5 fruit fly cellular contexts compared by ENCODE assay signal in the genomic region with DNA sequence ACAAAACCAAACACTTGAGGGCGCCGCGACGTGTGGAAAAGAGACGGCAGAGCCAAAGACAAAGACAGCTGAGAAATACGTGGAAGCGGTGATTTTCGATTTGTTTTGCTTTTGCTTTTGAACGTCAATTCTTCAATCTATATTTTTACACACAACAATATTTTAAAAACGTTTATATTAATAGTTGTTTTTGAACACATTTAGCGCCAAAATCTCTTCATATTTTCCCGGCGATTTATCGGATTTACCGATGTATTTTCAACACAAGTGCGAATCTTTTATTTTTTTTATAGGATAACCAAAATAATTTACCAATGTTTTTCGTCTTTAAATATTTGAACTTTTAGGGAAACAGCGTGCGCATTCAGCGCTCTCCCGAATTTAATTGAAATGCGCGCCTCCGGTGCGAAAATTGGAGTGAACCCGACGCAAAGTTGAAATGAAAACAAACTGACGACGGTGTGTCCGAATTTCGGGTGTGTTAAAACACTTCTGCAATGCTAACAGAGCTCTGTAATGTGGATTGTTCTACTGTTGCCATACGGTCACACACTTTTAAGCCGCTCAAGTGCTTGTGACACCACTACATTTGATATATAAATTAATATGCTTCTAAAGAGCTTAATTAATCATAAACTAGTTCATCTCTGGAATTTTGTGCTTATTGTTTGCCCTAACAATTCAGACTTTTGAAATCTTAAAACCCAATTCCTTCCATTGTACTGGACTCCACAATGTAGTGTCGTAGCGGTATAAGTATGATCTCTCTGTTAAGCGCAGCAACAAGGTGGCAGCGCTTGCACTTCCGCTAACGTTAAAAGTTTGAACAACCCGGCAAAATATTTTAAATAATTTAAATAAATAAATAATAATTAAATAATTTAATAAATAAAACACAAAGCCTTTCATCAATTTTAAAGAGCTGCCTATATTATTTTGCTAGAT.
A peak's percentile ranks its signal among the peaks of the same experiment; 100 is the strongest.
TF ChIP-seq lines count a peak whose summit lies in the region.

Gene app, minus strand, starts transcription at position 499 of the 945 bp plus-strand sequence.

- TF ChIP-seq CTCF in whole organism, embryonic (GFP tag; optimal IDR thresholded peaks at IDR 0.05; lab: Kevin White, UChicago): peak; percentile 50

TF ChIP-seq in whole organism, adult, 20 proteins besides CTCF, POLR2A, EP300 and RAD21 (continues in another document):
- peak; percentile 52 for TF ChIP-seq cic (GFP tag; optimal IDR thresholded peaks at IDR 0.05; lab: Kevin White, UChicago)
- peak; percentile 69 for TF ChIP-seq Clk (GFP tag; optimal IDR thresholded peaks at IDR 0.05; lab: Kevin White, UChicago)
- TF ChIP-seq CG7101 (tag; optimal IDR thresholded peaks at IDR 0.05; lab: Kevin White, UChicago): peak; percentile 93
- TF ChIP-seq CG33017 (tag; optimal IDR thresholded peaks at IDR 0.05; lab: Kevin White, UChicago): peak; percentile 86
- no peak for TF ChIP-seq cnc (optimal IDR thresholded peaks at IDR 0.05; lab: Kevin White, UChicago)
- peak; percentile 88 for TF ChIP-seq toe (GFP tag; optimal IDR thresholded peaks at IDR 0.05; lab: Kevin White, UChicago)
- peak; percentile 91 for TF ChIP-seq bab1 (GFP tag; optimal IDR thresholded peaks at IDR 0.05; lab: Kevin White, UChicago)
- TF ChIP-seq Hr96 (GFP tag; optimal IDR thresholded peaks at IDR 0.05; lab: Kevin White, UChicago): peak; percentile 83
- peak; percentile 93 for TF ChIP-seq CG7045 (GFP tag; optimal IDR thresholded peaks at IDR 0.05; lab: Kevin White, UChicago)
- peak; percentile 94 for TF ChIP-seq kay (GFP tag; lab: Kevin White, UChicago; ENCODE audit: borderline replicate concordance)
- TF ChIP-seq CG14711 (tag; optimal IDR thresholded peaks at IDR 0.05; lab: Kevin White, UChicago): peak; percentile 87
- peak; percentile 92 for TF ChIP-seq CG5204 (GFP tag; optimal IDR thresholded peaks at IDR 0.05; lab: Kevin White, UChicago)
- TF ChIP-seq Mnt (GFP tag; optimal IDR thresholded peaks at IDR 0.05; lab: Kevin White, UChicago): peak; percentile 76
- TF ChIP-seq ovo (GFP tag; optimal IDR thresholded peaks at IDR 0.05; lab: Kevin White, UChicago): peak; percentile 60
- TF ChIP-seq CG1620 (GFP tag; optimal IDR thresholded peaks at IDR 0.05; lab: Kevin White, UChicago): peak; percentile 81

TF ChIP-seq in whole organism, embryonic, 481 proteins besides CTCF, POLR2A, EP300 and RAD21 (continues in another document):
- TF ChIP-seq Dfd (GFP tag; optimal IDR thresholded peaks at IDR 0.05; lab: Kevin White, UChicago) (no peak), chinmo (GFP tag; IDR thresholded peaks at IDR 0.05; lab: Robert Waterston, UW; ENCODE audit: partially characterized antibody) (no peak), cg (GFP tag; optimal IDR thresholded peaks at IDR 0.05; lab: Kevin White, UChicago) (peak; percentile 83), CG12391 (tag; optimal IDR thresholded peaks at IDR 0.05; lab: Kevin White, UChicago) (peak; percentile 87), Abd-B (GFP tag; optimal IDR thresholded peaks at IDR 0.05; lab: Kevin White, UChicago) (peak; percentile 78), Atf-2 (GFP tag; optimal IDR thresholded peaks at IDR 0.05; lab: Kevin White, UChicago) (peak; percentile 76), CG10274 (GFP tag; optimal IDR thresholded peaks at IDR 0.05; lab: Kevin White, UChicago) (peak; percentile 75), CG1647 (GFP tag; optimal IDR thresholded peaks at IDR 0.05; lab: Kevin White, UChicago) (peak; percentile 39), Myb (GFP tag; optimal IDR thresholded peaks at IDR 0.05; lab: Kevin White, UChicago) (peak; percentile 34), MBD-R2 (GFP tag; IDR thresholded peaks at IDR 0.05; lab: Robert Waterston, UW) (peak; percentile 59; the same call in 1 of the 2 replicates), Med (GFP tag; lab: Kevin White, UChicago) (peak; percentile 97), CG2199 (GFP tag; IDR thresholded peaks at IDR 0.05; lab: Robert Waterston, UW) (peak; percentile 77; the same call in 1 of the 3 replicates), ham (GFP tag; IDR thresholded peaks at IDR 0.05; lab: Robert Waterston, UW) (peak; percentile 35; the same call in 1 of the 2 replicates), CHES-1-like (GFP tag; optimal IDR thresholded peaks at IDR 0.05; lab: Kevin White, UChicago) (peak; percentile 73), ems (GFP tag; optimal IDR thresholded peaks at IDR 0.05; lab: Kevin White, UChicago) (peak; percentile 73)

TF ChIP-seq in whole organism, prepupa, 60 proteins besides CTCF, POLR2A, EP300 and RAD21 (continues in another document):
- peak; percentile 90 for TF ChIP-seq Hr39 (GFP tag; optimal IDR thresholded peaks at IDR 0.05; lab: Kevin White, UChicago)
- peak; percentile 84 for TF ChIP-seq net (GFP tag; optimal IDR thresholded peaks at IDR 0.05; lab: Kevin White, UChicago)
- TF ChIP-seq CG31627 (GFP tag; optimal IDR thresholded peaks at IDR 0.05; lab: Kevin White, UChicago): peak; percentile 92
- TF ChIP-seq salr (GFP tag; optimal IDR thresholded peaks at IDR 0.05; lab: Kevin White, UChicago): peak; percentile 62 to 94
- TF ChIP-seq topi (GFP tag; optimal IDR thresholded peaks at IDR 0.05; lab: Kevin White, UChicago): peak; percentile 90
- peak; percentile 91 for TF ChIP-seq Sox15 (GFP tag; optimal IDR thresholded peaks at IDR 0.05; lab: Kevin White, UChicago)
- TF ChIP-seq spab (GFP tag; optimal IDR thresholded peaks at IDR 0.05; lab: Kevin White, UChicago): peak; percentile 84
- TF ChIP-seq CG10631 (GFP tag; optimal IDR thresholded peaks at IDR 0.05; lab: Kevin White, UChicago): peak; percentile 90
- peak; percentile 87 for TF ChIP-seq dsx (GFP tag; optimal IDR thresholded peaks at IDR 0.05; lab: Kevin White, UChicago; ENCODE audit: poor library complexity, severe bottlenecking)
- peak; percentile 90 for TF ChIP-seq Sox102F (GFP tag; optimal IDR thresholded peaks at IDR 0.05; lab: Kevin White, UChicago)
- TF ChIP-seq CG15336 (GFP tag; IDR thresholded peaks at IDR 0.05; lab: Robert Waterston, UW): peak; percentile 94
- TF ChIP-seq CG8119 (GFP tag; IDR thresholded peaks at IDR 0.05; lab: Robert Waterston, UW): peak; percentile 92
- peak; percentile 98 for TF ChIP-seq CG6163 (GFP tag; IDR thresholded peaks at IDR 0.05; lab: Robert Waterston, UW)
- TF ChIP-seq pdm3 (GFP tag; optimal IDR thresholded peaks at IDR 0.05; lab: Kevin White, UChicago): peak; percentile 92
- TF ChIP-seq CG3919 (GFP tag; optimal IDR thresholded peaks at IDR 0.05; lab: Kevin White, UChicago): peak; percentile 91
- peak; percentile 15 for TF ChIP-seq fkh (GFP tag; optimal IDR thresholded peaks at IDR 0.05; lab: Kevin White, UChicago)

TF ChIP-seq in whole organism, pupa, 21 proteins besides CTCF, POLR2A, EP300 and RAD21 (continues in another document):
- peak; percentile 89 for TF ChIP-seq CG34367 (tag; optimal IDR thresholded peaks at IDR 0.05; lab: Kevin White, UChicago)
- TF ChIP-seq CG12605 (GFP tag; IDR thresholded peaks at IDR 0.05; lab: Robert Waterston, UW): peak; percentile 92
- peak; percentile 92 for TF ChIP-seq CG8301 (tag; optimal IDR thresholded peaks at IDR 0.05; lab: Kevin White, UChicago)
- peak; percentile 96 for TF ChIP-seq fd96Ca (GFP tag; IDR thresholded peaks at IDR 0.05; lab: Robert Waterston, UW)
- peak; percentile 81 for TF ChIP-seq gl (tag; optimal IDR thresholded peaks at IDR 0.05; lab: Kevin White, UChicago)
- peak; percentile 60; the same call in 1 of the 2 replicates for TF ChIP-seq CG10348 (GFP tag; IDR thresholded peaks at IDR 0.05; lab: Robert Waterston, UW)
- peak; percentile 85 for TF ChIP-seq Pif1A (GFP tag; optimal IDR thresholded peaks at IDR 0.05; lab: Kevin White, UChicago)
- peak; percentile 94 for TF ChIP-seq Ets98B (GFP tag; IDR thresholded peaks at IDR 0.05; lab: Robert Waterston, UW)
- TF ChIP-seq CG8159 (tag; optimal IDR thresholded peaks at IDR 0.05; lab: Kevin White, UChicago): peak; percentile 89
- peak; percentile 11 for TF ChIP-seq D1 (tag; optimal IDR thresholded peaks at IDR 0.05; lab: Kevin White, UChicago)
- peak; percentile 92 for TF ChIP-seq CG15710 (tag; optimal IDR thresholded peaks at IDR 0.05; lab: Kevin White, UChicago)
- peak; percentile 93 for TF ChIP-seq Pif1B (GFP tag; optimal IDR thresholded peaks at IDR 0.05; lab: Kevin White, UChicago)
- peak; percentile 84 for TF ChIP-seq CG9948 (tag; optimal IDR thresholded peaks at IDR 0.05; lab: Kevin White, UChicago)
- peak; percentile 63 for TF ChIP-seq CG13204 (GFP tag; optimal IDR thresholded peaks at IDR 0.05; lab: Kevin White, UChicago)
- peak; percentile 74 for TF ChIP-seq rn (GFP tag; IDR thresholded peaks at IDR 0.05; lab: Robert Waterston, UW)
- peak; percentile 99 for TF ChIP-seq CG17806 (tag; optimal IDR thresholded peaks at IDR 0.05; lab: Kevin White, UChicago)
- TF ChIP-seq CG14655 (GFP tag; optimal IDR thresholded peaks at IDR 0.05; lab: Kevin White, UChicago): peak; percentile 94
- TF ChIP-seq CG4496 (GFP tag; IDR thresholded peaks at IDR 0.05; lab: Robert Waterston, UW): peak; percentile 98

TF ChIP-seq in whole organism, wandering third instar larva, 38 proteins besides CTCF, POLR2A, EP300 and RAD21 (continues in another document):
- TF ChIP-seq jim (GFP tag; optimal IDR thresholded peaks at IDR 0.05; lab: Kevin White, UChicago) (no peak), Mio (GFP tag; optimal IDR thresholded peaks at IDR 0.05; lab: Kevin White, UChicago) (peak; percentile 51), CG9705 (GFP tag; optimal IDR thresholded peaks at IDR 0.05; lab: Kevin White, UChicago) (peak; percentile 91), Abd-B (GFP tag; optimal IDR thresholded peaks at IDR 0.05; lab: Kevin White, UChicago) (no peak), Myc (optimal IDR thresholded peaks at IDR 0.05; lab: Kevin White, UChicago) (no peak), lola (GFP tag; optimal IDR thresholded peaks at IDR 0.05; lab: Kevin White, UChicago) (no peak), Hnf4 (GFP tag; optimal IDR thresholded peaks at IDR 0.05; lab: Kevin White, UChicago) (peak; percentile 65), Hr83 (GFP tag; optimal IDR thresholded peaks at IDR 0.05; lab: Kevin White, UChicago; ENCODE audit: poor library complexity, severe bottlenecking) (peak; percentile 69), h (GFP tag; optimal IDR thresholded peaks at IDR 0.05; lab: Kevin White, UChicago) (peak; percentile 86), Dif (GFP tag; optimal IDR thresholded peaks at IDR 0.05; lab: Kevin White, UChicago; ENCODE audit: partially characterized antibody) (peak; percentile 58), rgr (GFP tag; optimal IDR thresholded peaks at IDR 0.05; lab: Kevin White, UChicago) (peak; percentile 93), woc (GFP tag; optimal IDR thresholded peaks at IDR 0.05; lab: Kevin White, UChicago) (peak; percentile 58), dmrt93B (GFP tag; optimal IDR thresholded peaks at IDR 0.05; lab: Kevin White, UChicago) (peak; percentile 93), CrebA (GFP tag; optimal IDR thresholded peaks at IDR 0.05; lab: Kevin White, UChicago; ENCODE audit: borderline replicate concordance) (no peak), dsf (GFP tag; optimal IDR thresholded peaks at IDR 0.05; lab: Kevin White, UChicago; ENCODE audit: borderline replicate concordance) (no peak), OdsH (GFP tag; optimal IDR thresholded peaks at IDR 0.05; lab: Kevin White, UChicago) (peak; percentile 75), Sp1 (GFP tag; optimal IDR thresholded peaks at IDR 0.05; lab: Kevin White, UChicago) (peak; percentile 91), sv (GFP tag; optimal IDR thresholded peaks at IDR 0.05; lab: Kevin White, UChicago) (peak; percentile 58), brk (GFP tag; optimal IDR thresholded peaks at IDR 0.05; lab: Kevin White, UChicago) (no peak)
